Comparison of ENCODE assay signal across 5 fruit fly cellular contexts in the genomic region with DNA sequence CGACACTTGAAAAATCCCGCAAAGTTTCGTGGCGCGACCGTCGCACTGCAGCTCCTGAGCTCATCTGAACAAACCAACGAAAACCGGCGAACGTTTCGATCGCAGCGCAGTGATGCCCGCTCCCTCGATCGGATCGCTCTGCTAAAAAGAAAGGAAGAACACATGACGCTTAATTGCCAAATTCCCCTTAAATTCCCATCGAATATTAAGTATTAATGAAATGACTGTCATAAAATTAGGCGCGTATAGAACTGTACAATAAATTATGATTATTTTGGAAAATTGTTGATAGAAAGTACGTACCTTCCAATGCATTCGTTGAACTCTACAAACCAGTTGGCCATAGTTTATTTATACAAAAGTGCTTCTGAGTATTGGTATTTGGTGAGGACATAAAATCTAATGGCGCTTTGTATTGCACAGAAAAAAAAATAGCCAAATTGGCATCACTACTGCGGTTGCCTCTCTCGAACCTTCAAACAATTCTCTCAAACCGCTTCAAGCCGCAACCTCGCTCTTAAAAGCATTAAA.
TF ChIP-seq lines count a peak whose summit lies in the region.

shf (minus strand) TSS at position 51 of the 531 bp plus-strand sequence.

- no peak for TF ChIP-seq CTCF in whole organism, embryonic (GFP tag; optimal IDR thresholded peaks at IDR 0.05; lab: Kevin White, UChicago)

TF ChIP-seq in whole organism, adult, 20 proteins besides CTCF, POLR2A, EP300 and RAD21:
- TF ChIP-seq CG11617 (GFP tag; optimal IDR thresholded peaks at IDR 0.05; lab: Kevin White, UChicago) (peak; percentile 18), cic (GFP tag; optimal IDR thresholded peaks at IDR 0.05; lab: Kevin White, UChicago) (no peak), kay (GFP tag; lab: Kevin White, UChicago; ENCODE audit: borderline replicate concordance) (no peak), CG33017 (tag; optimal IDR thresholded peaks at IDR 0.05; lab: Kevin White, UChicago) (no peak), cnc (optimal IDR thresholded peaks at IDR 0.05; lab: Kevin White, UChicago) (no peak)

TF ChIP-seq in whole organism, embryonic, 481 proteins besides CTCF, POLR2A, EP300 and RAD21 (continues in another document):
- no peak for TF ChIP-seq CG13287 (GFP tag; IDR thresholded peaks at IDR 0.05; lab: Robert Waterston, UW; ENCODE audit: partially characterized antibody)
- no peak for TF ChIP-seq sqz (GFP tag; optimal IDR thresholded peaks at IDR 0.05; lab: Kevin White, UChicago)
- TF ChIP-seq vvl (GFP tag; IDR thresholded peaks at IDR 0.05; lab: Robert Waterston, UW) = 0 out of 2 replicates have a peak, but pooled peaks have one; percentile 20
- TF ChIP-seq chinmo (GFP tag; IDR thresholded peaks at IDR 0.05; lab: Robert Waterston, UW; ENCODE audit: partially characterized antibody) = 0 out of 4 replicates have a peak, but pooled peaks have one; percentile 29
- TF ChIP-seq gsb-n (tag; optimal IDR thresholded peaks at IDR 0.05; lab: Kevin White, UChicago) = no peak
- TF ChIP-seq aop (GFP tag; IDR thresholded peaks at IDR 0.05; lab: Robert Waterston, UW) = no peak
- TF ChIP-seq sens (GFP tag; lab: Kevin White, UChicago) = peak; percentile 49
- no peak for TF ChIP-seq hth (optimal IDR thresholded peaks at IDR 0.05; lab: Kevin White, UChicago)
- TF ChIP-seq NFAT (GFP tag; IDR thresholded peaks at IDR 0.05; lab: Robert Waterston, UW) = no peak
- TF ChIP-seq ssp (GFP tag; IDR thresholded peaks at IDR 0.05; lab: Robert Waterston, UW) = no peak
- no peak for TF ChIP-seq crp (GFP tag; optimal IDR thresholded peaks at IDR 0.05; lab: Kevin White, UChicago)
- TF ChIP-seq ems (GFP tag; optimal IDR thresholded peaks at IDR 0.05; lab: Kevin White, UChicago) = no peak
- TF ChIP-seq fd3F (GFP tag; optimal IDR thresholded peaks at IDR 0.05; lab: Kevin White, UChicago) = no peak
- no peak for TF ChIP-seq oc (tag; optimal IDR thresholded peaks at IDR 0.05; lab: Kevin White, UChicago)
- TF ChIP-seq Opbp (GFP tag; IDR thresholded peaks at IDR 0.05; lab: Robert Waterston, UW; ENCODE audit: partially characterized antibody) = no peak
- TF ChIP-seq Sry-β (GFP tag; optimal IDR thresholded peaks at IDR 0.05; lab: Kevin White, UChicago) = peak; percentile 90
- peak; percentile 98 for TF ChIP-seq CG5180 (GFP tag; optimal IDR thresholded peaks at IDR 0.05; lab: Kevin White, UChicago)
- no peak for TF ChIP-seq CG1647 (GFP tag; optimal IDR thresholded peaks at IDR 0.05; lab: Kevin White, UChicago)
- TF ChIP-seq CG9797 (GFP tag; optimal IDR thresholded peaks at IDR 0.05; lab: Kevin White, UChicago) = no peak
- TF ChIP-seq H2.0 (GFP tag; IDR thresholded peaks at IDR 0.05; lab: Robert Waterston, UW) = no peak

TF ChIP-seq in whole organism, prepupa, 60 proteins besides CTCF, POLR2A, EP300 and RAD21 (continues in another document):
- TF ChIP-seq lz (GFP tag; optimal IDR thresholded peaks at IDR 0.05; lab: Kevin White, UChicago) (peak; percentile 22), topi (GFP tag; optimal IDR thresholded peaks at IDR 0.05; lab: Kevin White, UChicago) (peak; percentile 37), CG4318 (GFP tag; optimal IDR thresholded peaks at IDR 0.05; lab: Kevin White, UChicago) (no peak), achi (GFP tag; optimal IDR thresholded peaks at IDR 0.05; lab: Kevin White, UChicago) (peak; percentile 39), CG31627 (GFP tag; optimal IDR thresholded peaks at IDR 0.05; lab: Kevin White, UChicago) (peak; percentile 3), fd59A (GFP tag; optimal IDR thresholded peaks at IDR 0.05; lab: Kevin White, UChicago) (peak; percentile 4), Hr4 (GFP tag; optimal IDR thresholded peaks at IDR 0.05; lab: Kevin White, UChicago) (peak; percentile 46), eg (GFP tag; IDR thresholded peaks at IDR 0.05; lab: Robert Waterston, UW) (0 out of 3 replicates have a peak, but pooled peaks have one; percentile 32), Sox102F (GFP tag; optimal IDR thresholded peaks at IDR 0.05; lab: Kevin White, UChicago) (peak; percentile 18), esn (GFP tag; optimal IDR thresholded peaks at IDR 0.05; lab: Kevin White, UChicago) (peak; percentile 56), ss (GFP tag; optimal IDR thresholded peaks at IDR 0.05; lab: Kevin White, UChicago) (no peak), CG3032 (tag; optimal IDR thresholded peaks at IDR 0.05; lab: Kevin White, UChicago) (peak; percentile 20), Eip78C (GFP tag; lab: Kevin White, UChicago) (peak; percentile 73), Smox (GFP tag; optimal IDR thresholded peaks at IDR 0.05; lab: Kevin White, UChicago) (no peak), cyc (GFP tag; optimal IDR thresholded peaks at IDR 0.05; lab: Kevin White, UChicago) (no peak), dsx (GFP tag; optimal IDR thresholded peaks at IDR 0.05; lab: Kevin White, UChicago; ENCODE audit: poor library complexity, severe bottlenecking) (peak; percentile 6), Ets96B (tag; optimal IDR thresholded peaks at IDR 0.05; lab: Kevin White, UChicago) (peak; percentile 9), Gug (GFP tag; IDR thresholded peaks at IDR 0.05; lab: Robert Waterston, UW) (no peak), CG7368 (GFP tag; optimal IDR thresholded peaks at IDR 0.05; lab: Kevin White, UChicago) (peak; percentile 12), CG15336 (GFP tag; IDR thresholded peaks at IDR 0.05; lab: Robert Waterston, UW) (peak; percentile 35; the same call in 1 of the 2 replicates)

TF ChIP-seq in whole organism, pupa, 21 proteins besides CTCF, POLR2A, EP300 and RAD21:
- no peak for TF ChIP-seq CG12605 (GFP tag; IDR thresholded peaks at IDR 0.05; lab: Robert Waterston, UW)
- TF ChIP-seq CG15710 (tag; optimal IDR thresholded peaks at IDR 0.05; lab: Kevin White, UChicago) = peak; percentile 21
- 0 out of 3 replicates have a peak, but pooled peaks have one; percentile 15 for TF ChIP-seq CG4496 (GFP tag; IDR thresholded peaks at IDR 0.05; lab: Robert Waterston, UW)
- TF ChIP-seq fd96Ca (GFP tag; IDR thresholded peaks at IDR 0.05; lab: Robert Waterston, UW) = no peak
- peak; percentile 21 for TF ChIP-seq CG8159 (tag; optimal IDR thresholded peaks at IDR 0.05; lab: Kevin White, UChicago)
- TF ChIP-seq Pif1B (GFP tag; optimal IDR thresholded peaks at IDR 0.05; lab: Kevin White, UChicago) = peak; percentile 23
TF ChIP-seq in whole organism, pupa: peak in this region for 4.

TF ChIP-seq in whole organism, wandering third instar larva, 38 proteins besides CTCF, POLR2A, EP300 and RAD21:
- TF ChIP-seq GATAd (GFP tag; optimal IDR thresholded peaks at IDR 0.05; lab: Kevin White, UChicago) (no peak), ey (GFP tag; optimal IDR thresholded peaks at IDR 0.05; lab: Kevin White, UChicago) (peak; percentile 29), Myc (optimal IDR thresholded peaks at IDR 0.05; lab: Kevin White, UChicago) (peak; percentile 94), OdsH (GFP tag; optimal IDR thresholded peaks at IDR 0.05; lab: Kevin White, UChicago) (peak; percentile 8), dl (GFP tag; optimal IDR thresholded peaks at IDR 0.05; lab: Kevin White, UChicago; ENCODE audit: insufficient read depth in 1 of 2, partially characterized antibody in 2 of 2) (no peak), rgr (GFP tag; optimal IDR thresholded peaks at IDR 0.05; lab: Kevin White, UChicago) (peak; percentile 5), Rel (GFP tag; optimal IDR thresholded peaks at IDR 0.05; lab: Kevin White, UChicago) (no peak), Rel (tag; optimal IDR thresholded peaks at IDR 0.05; lab: Kevin White, UChicago) (peak; percentile 87), HLH106 (tag; optimal IDR thresholded peaks at IDR 0.05; lab: Kevin White, UChicago) (peak; percentile 35), woc (GFP tag; optimal IDR thresholded peaks at IDR 0.05; lab: Kevin White, UChicago) (peak; percentile 79)
